Fruit fly (Drosophila melanogaster): ENCODE data around the gene Atg4b.

Atg4b gene

dm6 chr3R:15332994-15333393 is 23.7 kb downstream of the Atg4b start, which contains the start of the genes Fkbp39 and Cyfip (continued):
- no peak for TF ChIP-seq CG17802 (tag; optimal IDR thresholded peaks at IDR 0.05)
- 0 out of 2 replicates have a peak, but pooled peaks have one; percentile 5 for TF ChIP-seq crol (GFP tag; IDR thresholded peaks at IDR 0.05)
- TF ChIP-seq CG12219 (GFP tag; optimal IDR thresholded peaks at IDR 0.05), result no peak
- TF ChIP-seq pnt (GFP tag; optimal IDR thresholded peaks at IDR 0.05), result no peak
- TF ChIP-seq chif (GFP tag; optimal IDR thresholded peaks at IDR 0.05), result peak in 1 of 2 experiments; percentile 36
- TF ChIP-seq tna (GFP tag; IDR thresholded peaks at IDR 0.05; ENCODE audit: partially characterized antibody), result 0 out of 2 replicates have a peak, but pooled peaks have one; percentile 34
- TF ChIP-seq caup (GFP tag; optimal IDR thresholded peaks at IDR 0.05; ENCODE audit: severe bottlenecking), result peak; percentile 64
- TF ChIP-seq CG18599 (GFP tag; optimal IDR thresholded peaks at IDR 0.05), result no peak
- TF ChIP-seq HHEX (GFP tag; optimal IDR thresholded peaks at IDR 0.05), result no peak
- TF ChIP-seq CG15011 (GFP tag; optimal IDR thresholded peaks at IDR 0.05), result no peak
- peak; percentile 22 for TF ChIP-seq CG1792 (GFP tag; optimal IDR thresholded peaks at IDR 0.05)
- peak; percentile 8 for TF ChIP-seq CG12942 (GFP tag; optimal IDR thresholded peaks at IDR 0.05)
- TF ChIP-seq Sry-δ (GFP tag; optimal IDR thresholded peaks at IDR 0.05), result peak; percentile 100
- no peak for TF ChIP-seq stc (GFP tag; IDR thresholded peaks at IDR 0.05)
- peak; percentile 20 for TF ChIP-seq Hr3 (GFP tag; optimal IDR thresholded peaks at IDR 0.05)
- TF ChIP-seq CHES-1-like (GFP tag; optimal IDR thresholded peaks at IDR 0.05), result peak; percentile 92
- TF ChIP-seq ewg (GFP tag; optimal IDR thresholded peaks at IDR 0.05), result peak; percentile 96
- TF ChIP-seq Dll (GFP tag; IDR thresholded peaks at IDR 0.05; ENCODE audit: partially characterized antibody), result peak; percentile 74
- TF ChIP-seq CG12236 (GFP tag; optimal IDR thresholded peaks at IDR 0.05), result no peak
- TF ChIP-seq CG4282 (GFP tag; optimal IDR thresholded peaks at IDR 0.05), result peak; percentile 35
- TF ChIP-seq CG6254 (GFP tag; optimal IDR thresholded peaks at IDR 0.05), result no peak
- no peak for TF ChIP-seq Bteb2 (GFP tag; optimal IDR thresholded peaks at IDR 0.05)
- peak; percentile 69 for TF ChIP-seq mam (GFP tag; optimal IDR thresholded peaks at IDR 0.05)
- no peak for TF ChIP-seq HLH3B (GFP tag; IDR thresholded peaks at IDR 0.05)
- no peak for TF ChIP-seq ab (GFP tag; optimal IDR thresholded peaks at IDR 0.05)
- TF ChIP-seq bbx (GFP tag; IDR thresholded peaks at IDR 0.05; ENCODE audit: partially characterized antibody), result peak; percentile 75
- TF ChIP-seq zen2 (GFP tag; IDR thresholded peaks at IDR 0.05; ENCODE audit: partially characterized antibody), result peak; percentile 31; the same call in 1 of the 3 replicates
- TF ChIP-seq CG8765 (GFP tag; IDR thresholded peaks at IDR 0.05), result no peak
- TF ChIP-seq CG15479 (GFP tag; optimal IDR thresholded peaks at IDR 0.05), result no peak
- peak; percentile 39; the same call in 1 of the 2 replicates for TF ChIP-seq nerfin-2 (GFP tag; IDR thresholded peaks at IDR 0.05; ENCODE audit: partially characterized antibody)
- TF ChIP-seq sc (optimal IDR thresholded peaks at IDR 0.05), result no peak
- TF ChIP-seq sc (GFP tag; optimal IDR thresholded peaks at IDR 0.05), result no peak
- no peak for TF ChIP-seq disco-r (GFP tag; optimal IDR thresholded peaks at IDR 0.05)
- 0 out of 2 replicates have a peak, but pooled peaks have one; percentile 27 for TF ChIP-seq Xrp1 (GFP tag; IDR thresholded peaks at IDR 0.05)
- no peak for TF ChIP-seq dmrt99B (tag; optimal IDR thresholded peaks at IDR 0.05)
- no peak for TF ChIP-seq Mad (GFP tag; optimal IDR thresholded peaks at IDR 0.05)
- TF ChIP-seq Myb (GFP tag; optimal IDR thresholded peaks at IDR 0.05), result peak; percentile 69
- peak; percentile 38; the same call in 1 of the 4 replicates for TF ChIP-seq Gug (GFP tag; IDR thresholded peaks at IDR 0.05)
- peak; percentile 30 to 90 for TF ChIP-seq Pdp1 (GFP tag; optimal IDR thresholded peaks at IDR 0.05)
- TF ChIP-seq abd-A (tag; optimal IDR thresholded peaks at IDR 0.05), result no peak
- peak; percentile 94 for TF ChIP-seq Lhr (GFP tag; optimal IDR thresholded peaks at IDR 0.05)
- TF ChIP-seq seq (GFP tag; IDR thresholded peaks at IDR 0.05), result no peak
- no peak for TF ChIP-seq CG3726 (GFP tag; IDR thresholded peaks at IDR 0.05)
- peak; percentile 54 for TF ChIP-seq zen (tag; optimal IDR thresholded peaks at IDR 0.05)
- TF ChIP-seq CG7963 (GFP tag; IDR thresholded peaks at IDR 0.05; ENCODE audit: partially characterized antibody), result peak; percentile 59; the same call in 2 of the 3 replicates
- peak in 1 of 2 experiments; percentile 43 for TF ChIP-seq insv (GFP tag; optimal IDR thresholded peaks at IDR 0.05)
- TF ChIP-seq CG15514 (GFP tag; optimal IDR thresholded peaks at IDR 0.05), result peak; percentile 97
- TF ChIP-seq CG11695 (GFP tag; IDR thresholded peaks at IDR 0.05), result no peak
- TF ChIP-seq sens (GFP tag), result peak; percentile 91
- TF ChIP-seq B-H1 (GFP tag; IDR thresholded peaks at IDR 0.05), result no peak
